Fruit fly (Drosophila melanogaster) S2 (cell line): Measurements from ENCODE around the gene CG42763.

Experiments used
- CG8478 ChIP-seq: fragments of >200 bp; optimal IDR thresholded peaks from 2 replicates; lab custom pipeline; 2018
- CTCF ChIP-seq, 2 experiments: fragments of >200 bp; optimal IDR thresholded peaks; 2 replicates each; lab custom pipeline; 2018

Gene CG42763

dm6 chr2L:8156682-8157081 is 11.8 kb upstream of the CG42763 start:
- TF ChIP-seq CTCF (optimal IDR thresholded peaks at IDR 0.05; lab: Kevin White, UChicago) (no peak), CG8478 (no peak)

DNA sequence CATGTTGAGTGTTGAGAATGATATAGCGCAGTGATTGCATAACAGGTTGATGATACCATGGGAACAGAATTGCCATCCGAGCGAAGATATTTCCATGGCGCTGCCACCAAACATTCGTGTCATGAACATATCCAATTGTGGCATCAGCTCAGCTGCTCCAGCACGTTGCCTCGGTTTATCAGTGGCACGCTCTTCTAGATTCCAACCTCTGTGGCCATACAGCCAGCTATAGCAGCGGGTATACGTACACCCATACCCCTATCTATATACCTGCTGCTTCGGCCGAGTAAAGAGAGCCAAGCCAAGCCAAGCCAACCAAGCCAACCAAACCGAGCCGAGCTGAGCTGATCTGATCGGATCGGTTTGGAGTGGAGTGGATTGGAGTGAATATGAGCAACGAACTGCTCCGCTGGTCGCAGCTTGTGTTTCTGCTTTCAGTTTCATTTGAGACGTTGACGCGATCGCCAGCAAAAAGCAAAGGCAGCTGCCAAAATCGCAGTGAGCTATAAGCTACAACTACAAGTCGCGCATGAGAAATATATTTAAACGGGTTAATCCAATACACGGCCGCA is 3.7 kb upstream of the CG42763 start:
- no peak for TF ChIP-seq CTCF (optimal IDR thresholded peaks at IDR 0.05; lab: Kevin White, UChicago)
- no peak for TF ChIP-seq CG8478

DNA sequence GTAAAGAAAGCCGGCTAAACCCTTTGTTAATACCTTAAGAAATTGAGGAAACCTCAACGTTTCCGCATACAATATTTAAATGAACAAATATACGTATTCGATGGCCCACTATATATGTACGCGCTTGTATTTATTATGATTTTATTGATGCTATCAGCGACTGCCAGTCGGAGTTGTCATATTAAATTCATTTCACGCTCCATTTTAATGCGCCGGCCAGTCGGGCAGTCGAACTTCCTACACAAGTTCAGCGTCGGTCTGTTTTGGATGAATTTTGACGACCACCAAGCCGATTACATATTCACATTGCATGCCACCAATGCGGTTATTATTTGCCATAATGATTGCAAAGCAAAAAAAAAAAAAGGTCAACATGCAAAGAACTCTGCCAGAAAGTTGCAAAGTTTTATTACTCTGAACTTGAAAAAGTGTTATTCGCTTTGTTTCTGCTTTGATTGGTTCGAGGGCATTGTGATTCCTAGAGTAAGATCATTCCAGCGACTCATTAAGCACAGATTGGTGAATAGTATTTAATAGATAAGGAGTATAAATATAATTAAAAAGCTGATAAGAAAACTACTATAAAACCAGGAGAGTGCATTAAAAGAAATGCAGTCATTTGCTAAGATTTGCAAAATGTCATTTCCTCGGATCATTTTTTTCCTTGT is 2.2 kb upstream of the CG42763 start, which contains the start of gene CG31606:
TSS of gene CG31606 (plus strand) at position 618 of the 668 bp plus-strand sequence.
- TF ChIP-seq CTCF (optimal IDR thresholded peaks at IDR 0.05; lab: Kevin White, UChicago) (no peak), CG8478 (no peak)

DNA sequence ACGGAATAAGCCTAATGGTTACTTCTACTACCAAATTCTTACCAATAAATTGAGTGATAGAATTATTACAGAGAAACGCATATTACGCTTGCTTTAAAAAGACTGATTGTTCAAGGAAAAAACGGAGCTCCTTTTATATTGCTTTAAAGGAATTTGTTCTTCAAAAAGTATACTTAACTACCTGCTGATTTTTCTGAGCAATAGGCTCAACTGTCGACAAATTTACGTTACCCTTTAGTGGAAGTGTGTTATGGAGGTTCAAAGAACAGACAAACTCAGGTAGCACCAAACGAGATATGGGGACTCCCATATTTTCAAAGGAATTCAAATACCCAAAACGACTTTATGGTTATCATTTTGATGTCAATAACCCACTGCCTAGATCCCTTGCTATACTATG is 960 bp downstream of the CG42763 start, which contains the start of gene CG42762:
TSS of gene CG42762 (minus strand) at position 101 of the 400 bp plus-strand sequence.
- TF ChIP-seq CTCF (optimal IDR thresholded peaks at IDR 0.05; lab: Kevin White, UChicago), result no peak

DNA sequence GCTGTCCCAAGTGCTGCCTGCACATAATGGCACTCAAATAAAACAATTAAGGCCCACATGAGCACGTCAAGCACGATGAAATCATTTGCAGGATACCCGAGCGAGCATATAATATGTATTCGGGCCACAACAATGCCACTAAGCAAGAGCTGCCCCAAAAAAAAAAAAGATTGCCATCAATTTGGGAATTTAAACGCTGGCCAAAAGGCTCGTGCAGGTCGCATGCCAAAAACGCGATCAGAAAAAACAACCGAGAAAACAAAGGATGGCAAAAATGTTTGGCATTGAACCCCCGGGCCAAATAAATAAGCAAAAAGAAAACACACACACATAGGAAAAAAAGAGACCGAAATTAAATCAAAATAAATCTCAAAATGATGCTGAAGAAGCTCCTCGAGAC is 2.1 kb downstream of the CG42763 start:
- no peak for TF ChIP-seq CTCF (optimal IDR thresholded peaks at IDR 0.05; lab: Kevin White, UChicago)
- no peak for TF ChIP-seq CG8478

DNA sequence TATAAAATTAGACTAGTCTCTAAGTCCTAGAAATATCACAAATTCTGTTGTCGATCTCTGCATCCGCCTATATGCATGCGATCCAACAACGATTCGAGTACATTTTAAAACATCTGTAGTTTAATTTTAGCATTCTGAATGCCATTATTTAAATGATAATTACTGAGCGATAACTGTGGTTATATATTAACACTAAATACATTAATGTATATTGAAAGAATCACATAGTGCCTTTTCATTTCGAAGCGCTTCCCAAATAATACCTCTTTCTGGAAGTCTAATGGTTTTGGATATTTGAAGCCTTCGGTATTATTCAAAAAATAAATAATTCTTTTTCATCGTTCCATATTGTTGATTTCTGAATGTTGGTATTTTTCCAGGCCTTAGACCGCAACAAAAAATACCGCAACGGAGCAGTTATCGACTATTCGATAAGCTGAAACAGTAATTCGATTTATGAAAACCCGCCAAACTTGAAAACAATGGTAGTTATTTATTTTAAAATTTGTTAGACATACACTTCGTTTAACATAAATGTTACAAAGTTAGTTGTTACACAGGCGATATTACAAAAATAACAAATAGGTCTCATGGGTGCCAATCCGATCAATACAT is 11.0 kb downstream of the CG42763 start:
- TF ChIP-seq CTCF (optimal IDR thresholded peaks at IDR 0.05; lab: Kevin White, UChicago) (no peak), CG8478 (no peak)

dm6 chr2L:8130729-8131128 is 14.2 kb downstream of the CG42763 start:
- TF ChIP-seq CTCF (optimal IDR thresholded peaks at IDR 0.05; lab: Kevin White, UChicago), result no peak
- TF ChIP-seq CG8478, result no peak

DNA sequence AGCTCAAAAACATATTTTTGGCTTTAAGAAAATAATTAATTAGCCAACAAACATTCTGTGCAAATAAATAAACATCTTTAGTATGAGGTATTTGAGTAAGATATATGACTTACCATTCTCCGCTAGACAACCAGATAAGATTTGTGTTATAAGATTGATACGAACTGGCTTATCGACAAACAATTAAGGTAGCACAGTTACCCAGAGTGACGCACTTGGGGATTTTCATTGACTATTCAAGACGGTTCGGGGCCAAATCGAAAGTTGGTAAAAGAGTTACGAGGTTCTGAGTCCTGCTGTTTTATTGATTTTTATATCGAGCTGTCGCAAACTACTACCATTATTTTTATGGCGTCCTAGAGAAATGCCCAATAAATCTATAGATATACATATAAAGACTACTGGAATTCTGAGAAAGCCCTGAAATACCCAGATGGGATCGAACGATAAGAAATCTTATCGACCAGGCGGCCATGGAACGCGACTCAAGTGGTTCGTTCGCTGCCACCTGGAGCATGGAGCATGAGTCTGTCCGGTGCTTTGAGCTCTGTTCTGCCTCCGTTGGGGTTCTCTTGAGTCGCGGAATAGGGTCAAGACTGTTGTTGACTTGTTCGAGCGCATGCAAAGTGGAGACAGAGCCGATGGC is 14.8 kb downstream of the CG42763 start:
- TF ChIP-seq CTCF (optimal IDR thresholded peaks at IDR 0.05; lab: Kevin White, UChicago) (no peak), CG8478 (no peak)

dm6 chr2L:8128911-8129310 is 16.0 kb downstream of the CG42763 start:
- no peak for TF ChIP-seq CTCF (optimal IDR thresholded peaks at IDR 0.05; lab: Kevin White, UChicago)
- no peak for TF ChIP-seq CG8478

DNA sequence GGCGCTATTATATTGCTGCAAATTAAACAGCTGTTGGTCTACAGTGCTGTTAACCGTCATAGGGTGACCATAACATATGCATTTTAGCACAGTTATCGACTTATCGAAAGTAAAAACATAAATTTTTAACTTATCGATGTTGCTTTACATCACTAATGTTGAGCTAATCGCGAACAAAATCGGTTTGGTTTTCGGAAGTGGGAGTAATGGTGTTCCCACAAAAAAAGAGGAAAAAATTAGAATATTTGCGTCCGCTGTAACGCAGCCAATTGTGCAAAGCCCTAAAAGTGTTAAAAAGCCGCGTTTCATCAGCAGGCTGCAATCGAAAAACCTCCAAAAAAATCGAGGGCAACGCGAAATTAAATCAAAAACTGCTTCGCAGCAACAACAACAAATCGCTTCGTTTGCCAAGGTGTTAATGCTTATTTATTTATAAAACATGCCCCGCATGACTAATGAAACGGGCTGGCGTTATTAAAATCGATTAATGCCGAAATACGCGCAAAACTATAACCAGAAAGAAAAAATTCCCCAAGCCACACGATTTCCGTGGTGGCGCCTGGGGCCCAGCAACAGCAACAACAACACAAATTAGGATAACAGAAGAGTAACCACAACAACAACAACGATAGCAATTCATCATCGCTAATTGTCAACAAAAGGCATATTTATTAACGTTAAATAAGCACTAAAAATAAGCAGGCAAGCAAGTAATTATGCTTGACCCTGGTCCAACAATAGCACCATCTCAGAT is 17.9 kb downstream of the CG42763 start, which contains the start of the genes CG12375 and CG8668:
TSS of gene CG12375 (minus strand) at position 42 of the 754 bp plus-strand sequence.
TSS of gene CG8668 (plus strand) at position 153 of the 754 bp plus-strand sequence.
- TF ChIP-seq CTCF (optimal IDR thresholded peaks at IDR 0.05; lab: Kevin White, UChicago), result no peak
- no peak for TF ChIP-seq CG8478

DNA sequence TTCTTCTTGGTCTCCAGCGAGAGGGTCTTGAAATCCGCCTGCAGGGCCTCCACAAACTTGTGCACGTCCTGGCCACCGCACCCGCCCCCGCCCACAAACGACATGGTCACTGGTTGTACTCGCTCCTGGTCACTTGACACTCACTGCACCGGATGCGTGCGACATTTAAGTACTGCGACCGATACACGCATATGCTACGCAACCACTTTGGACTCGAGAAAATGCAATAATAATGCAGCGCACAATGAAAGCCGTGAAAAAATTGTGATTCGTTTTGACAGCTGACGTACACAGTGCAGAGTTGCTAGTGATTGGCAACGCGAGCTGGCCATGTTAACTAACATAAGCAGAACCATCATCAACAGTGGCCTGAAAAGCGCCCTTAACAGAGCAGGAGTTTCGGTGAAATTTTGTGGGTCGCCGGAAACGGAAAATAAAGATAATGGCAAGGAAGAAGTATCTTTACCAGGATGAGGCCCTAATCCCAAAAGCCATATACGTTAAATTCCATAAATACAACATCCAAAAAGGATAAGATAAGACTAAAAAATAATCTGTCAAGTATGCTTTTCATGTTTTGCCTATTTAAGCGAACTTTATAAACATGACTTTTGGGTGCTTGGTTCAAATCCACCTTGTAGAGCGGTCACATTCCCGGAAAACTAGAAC is 21.1 kb downstream of the CG42763 start, which contains the start of the genes mon2 and CG8673:
TSS of gene mon2 (minus strand) at position 300 of the 669 bp plus-strand sequence.
TSS of gene CG8673 (plus strand) at position 619 of the 669 bp plus-strand sequence.
- TF ChIP-seq CTCF (optimal IDR thresholded peaks at IDR 0.05; lab: Kevin White, UChicago) (no peak), CG8478 (no peak)

- TF ChIP-seq CTCF (optimal IDR thresholded peaks at IDR 0.05; lab: Kevin White, UChicago) (no peak), CG8478 (no peak)
Observed at dm6 chr2L:8116632-8117193, 28.2 kb downstream of the CG42763 start.

- TF ChIP-seq CTCF (optimal IDR thresholded peaks at IDR 0.05; lab: Kevin White, UChicago) (no peak), CG8478 (no peak)
Observed at dm6 chr2L:8110549-8111438, 34.1 kb downstream of the CG42763 start.
